Fruit fly (Drosophila melanogaster) whole organism, embryonic: ENCODE data around the gene CG8861.

Experiments used
- Abd-B ChIP-seq: fragments of 200-800 bp; sonication (Bioruptor generic); optimal IDR thresholded peaks from 2 replicates; lab custom pipeline; 2018; ENCODE audit warnings: missing biosample characterization, mild to moderate bottlenecking, missing genetic modification characterization, moderate library complexity
- Aef1 ChIP-seq: fragments of 200-800 bp; sonication (Bioruptor generic); IDR thresholded peaks from 3 replicates; pipeline ENCODE4 v1.3.6; 2022; ENCODE audit warnings: missing biosample characterization, missing genetic modification characterization
- CG10431 ChIP-seq: fragments of 200-800 bp; sonication (Bioruptor generic); optimal IDR thresholded peaks from 3 replicates; lab custom pipeline; 2018; ENCODE audit warnings: missing biosample characterization, mild to moderate bottlenecking, missing genetic modification characterization
- CG12299 ChIP-seq: fragments of 200-800 bp; sonication (Bioruptor generic); optimal IDR thresholded peaks from 2 replicates; lab custom pipeline; 2018; ENCODE audit warnings: missing biosample characterization, mild to moderate bottlenecking, missing genetic modification characterization
- CG13424 ChIP-seq: fragments of 200-800 bp; sonication (Bioruptor generic); optimal IDR thresholded peaks from 2 replicates; lab custom pipeline; 2019; ENCODE audit warnings: missing biosample characterization, mild to moderate bottlenecking, missing genetic modification characterization, moderate library complexity
- CG13894 ChIP-seq: fragments of 200-800 bp; sonication (Bioruptor generic); optimal IDR thresholded peaks from 3 replicates; lab custom pipeline; 2018; ENCODE audit warnings: missing biosample characterization, mild to moderate bottlenecking, missing genetic modification characterization, moderate library complexity
- CG14014 ChIP-seq: fragments of 200-800 bp; sonication (Bioruptor generic); IDR thresholded peaks from 2 replicates; pipeline ENCODE4 v1.3.6; 2022; ENCODE audit warnings: missing biosample characterization, missing genetic modification characterization
- CG15073 ChIP-seq: fragments of 200-800 bp; sonication (Bioruptor generic); optimal IDR thresholded peaks from 2 replicates; lab custom pipeline; 2016; ENCODE audit warnings: missing biosample characterization, missing genetic modification characterization
- CG15479 ChIP-seq: fragments of 200-800 bp; sonication (Bioruptor generic); optimal IDR thresholded peaks from 3 replicates; lab custom pipeline; 2019; ENCODE audit warnings: missing biosample characterization, mild to moderate bottlenecking, missing genetic modification characterization, moderate library complexity
- CG15601 ChIP-seq: fragments of 200-800 bp; sonication (Bioruptor generic); optimal IDR thresholded peaks from 3 replicates; lab custom pipeline; 2019; ENCODE audit warnings: missing biosample characterization, mild to moderate bottlenecking, missing genetic modification characterization, moderate library complexity
- CG1832 ChIP-seq: fragments of 200-800 bp; sonication (Bioruptor generic); optimal IDR thresholded peaks from 2 replicates; lab custom pipeline; 2017; ENCODE audit warnings: missing biosample characterization, mild to moderate bottlenecking, missing genetic modification characterization, inconsistent platforms
- CG2889 ChIP-seq: fragments of 200-800 bp; sonication (Bioruptor generic); IDR thresholded peaks from 3 replicates; pipeline ENCODE4 v1.3.6; 2022; ENCODE audit warnings: missing biosample characterization, missing genetic modification characterization
- CG5953 ChIP-seq: fragments of 200-800 bp; sonication (Bioruptor generic); IDR thresholded peaks from 2 replicates; pipeline ENCODE4 v1.3.6; 2022; ENCODE audit warnings: missing biosample characterization, missing genetic modification characterization
- CG6813 ChIP-seq: fragments of 200-800 bp; sonication (Bioruptor generic); optimal IDR thresholded peaks from 2 replicates; lab custom pipeline; 2017; ENCODE audit warnings: missing biosample characterization, missing genetic modification characterization, mild to moderate bottlenecking, moderate library complexity, missing genetic modification reagents
- CG7357 ChIP-seq: fragments of 200-800 bp; sonication (Bioruptor generic); IDR thresholded peaks from 3 replicates; pipeline ENCODE4 v1.3.6; 2022; ENCODE audit warnings: missing biosample characterization, missing genetic modification characterization
- CG7786 ChIP-seq: fragments of 200-800 bp; sonication (Bioruptor generic); optimal IDR thresholded peaks from 2 replicates; lab custom pipeline; 2016; ENCODE audit warnings: missing biosample characterization, missing genetic modification characterization
- D19B ChIP-seq: fragments of 200-800 bp; sonication (Bioruptor generic); optimal IDR thresholded peaks from 2 replicates; lab custom pipeline; 2017; ENCODE audit warnings: missing biosample characterization, mild to moderate bottlenecking, missing genetic modification characterization
- Dip3 ChIP-seq: fragments of 200-800 bp; sonication (Bioruptor generic); optimal IDR thresholded peaks from 3 replicates; lab custom pipeline; 2016; ENCODE audit warnings: missing biosample characterization, missing genetic modification characterization
- Dp ChIP-seq: fragments of 200-800 bp; sonication (Bioruptor generic); optimal IDR thresholded peaks from 2 replicates; lab custom pipeline; 2018; ENCODE audit warnings: missing biosample characterization, mild to moderate bottlenecking, missing genetic modification characterization, moderate library complexity
- Ets65A ChIP-seq: fragments of 200-800 bp; sonication (Bioruptor generic); peaks from one replicate; lab custom pipeline; 2016; ENCODE audit warnings: missing biosample characterization, missing genetic modification characterization
- Fer1 ChIP-seq: fragments of 200-800 bp; sonication (Bioruptor generic); optimal IDR thresholded peaks from 2 replicates; lab custom pipeline; 2017; ENCODE audit warnings: missing biosample characterization, mild to moderate bottlenecking, missing genetic modification characterization
- Gsc ChIP-seq: fragments of 200-800 bp; sonication (Bioruptor generic); IDR thresholded peaks from 2 replicates; pipeline ENCODE4 v1.3.6; 2022; ENCODE audit warnings: missing biosample characterization, missing genetic modification characterization
- H15 ChIP-seq: fragments of 200-800 bp; sonication (Bioruptor generic); IDR thresholded peaks from 3 replicates; pipeline ENCODE4 v1.3.6; 2022; ENCODE audit warnings: missing biosample characterization, missing genetic modification characterization
- Hey ChIP-seq: fragments of 200-800 bp; sonication (Bioruptor generic); optimal IDR thresholded peaks from 3 replicates; lab custom pipeline; 2018; ENCODE audit warnings: missing biosample characterization, mild to moderate bottlenecking, missing genetic modification characterization
- Hr39 ChIP-seq: fragments of >200 bp; optimal IDR thresholded peaks from 2 replicates; lab custom pipeline; 2017
- Jarid2 ChIP-seq: fragments of 200-800 bp; sonication (Bioruptor generic); optimal IDR thresholded peaks from 3 replicates; lab custom pipeline; 2017; ENCODE audit warnings: mild to moderate bottlenecking, missing biosample characterization, missing genetic modification reagents, missing genetic modification characterization
- Lim3 ChIP-seq: fragments of 200-800 bp; sonication (Bioruptor generic); IDR thresholded peaks from 2 replicates; pipeline ENCODE4 v1.3.6; 2022; ENCODE audit warnings: missing biosample characterization, missing genetic modification characterization
- Max ChIP-seq: fragments of 200-800 bp; sonication (Bioruptor generic); optimal IDR thresholded peaks from 2 replicates; lab custom pipeline; 2016; ENCODE audit warnings: missing biosample characterization, mild to moderate bottlenecking, missing genetic modification characterization
- Myb ChIP-seq: fragments of 200-800 bp; sonication (Bioruptor generic); optimal IDR thresholded peaks from 2 replicates; lab custom pipeline; 2016; ENCODE audit warnings: missing biosample characterization, missing genetic modification characterization
- Nf-YA ChIP-seq: fragments of 200-800 bp; sonication (Bioruptor generic); IDR thresholded peaks from 2 replicates; pipeline ENCODE4 v1.3.6; 2022; ENCODE audit warnings: missing biosample characterization, missing genetic modification characterization
- TFAM ChIP-seq: fragments of 200-800 bp; sonication (Bioruptor generic); optimal IDR thresholded peaks from 2 replicates; lab custom pipeline; 2017; ENCODE audit warnings: missing biosample characterization, missing genetic modification characterization, inconsistent platforms
- dimm ChIP-seq: fragments of 200-800 bp; sonication (Bioruptor generic); IDR thresholded peaks from 2 replicates; pipeline ENCODE4 v1.3.6; 2022; ENCODE audit warnings: missing biosample characterization, missing genetic modification characterization
- emc ChIP-seq: fragments of 200-800 bp; sonication (Bioruptor generic); optimal IDR thresholded peaks from 2 replicates; lab custom pipeline; 2016; ENCODE audit warnings: missing biosample characterization, missing genetic modification characterization
- fd102C ChIP-seq: fragments of 200-800 bp; sonication (Bioruptor generic); optimal IDR thresholded peaks from 2 replicates; lab custom pipeline; 2018; ENCODE audit warnings: missing biosample characterization, mild to moderate bottlenecking, missing genetic modification characterization, moderate library complexity
- fd64A ChIP-seq: fragments of 200-800 bp; sonication (Bioruptor generic); optimal IDR thresholded peaks from 3 replicates; lab custom pipeline; 2018; ENCODE audit warnings: missing biosample characterization, mild to moderate bottlenecking, missing genetic modification characterization
- fu2 ChIP-seq: fragments of 200-800 bp; sonication (Bioruptor generic); optimal IDR thresholded peaks from 2 replicates; lab custom pipeline; 2016; ENCODE audit warnings: missing biosample characterization, missing genetic modification characterization
- gfzf ChIP-seq: fragments of 200-800 bp; sonication (Bioruptor generic); optimal IDR thresholded peaks from 2 replicates; lab custom pipeline; 2016; ENCODE audit warnings: missing biosample characterization, mild to moderate bottlenecking, missing genetic modification characterization, moderate library complexity
- ham ChIP-seq: fragments of 200-800 bp; sonication (Bioruptor generic); IDR thresholded peaks from 2 replicates; pipeline ENCODE4 v1.3.6; 2022; ENCODE audit warnings: missing biosample characterization, missing genetic modification characterization
- hth ChIP-seq: fragments of >200 bp; optimal IDR thresholded peaks from 2 replicates; lab custom pipeline; 2017; ENCODE audit warnings: inconsistent platforms
- jigr1 ChIP-seq: fragments of 200-800 bp; sonication (Bioruptor generic); IDR thresholded peaks from 3 replicates; pipeline ENCODE4 v1.3.6; 2022; ENCODE audit warnings: missing biosample characterization, missing genetic modification characterization
- knrl ChIP-seq: fragments of 200-800 bp; sonication (Bioruptor generic); IDR thresholded peaks from 3 replicates; pipeline ENCODE4 v1.3.6; 2022; ENCODE audit warnings: missing biosample characterization, missing genetic modification characterization; ENCODE audit not compliant: partially characterized antibody
- nau ChIP-seq: fragments of 200-800 bp; sonication (Bioruptor generic); optimal IDR thresholded peaks from 3 replicates; lab custom pipeline; 2017; ENCODE audit warnings: missing biosample characterization, mild to moderate bottlenecking, missing genetic modification characterization, missing genetic modification reagents
- otp ChIP-seq: fragments of 200-800 bp; sonication (Bioruptor generic); IDR thresholded peaks from 3 replicates; pipeline ENCODE4, ENCODE4 v1.3.6; 2022; ENCODE audit warnings: missing biosample characterization, missing genetic modification characterization
- pfk ChIP-seq: fragments of 200-800 bp; sonication (Bioruptor generic); optimal IDR thresholded peaks from 2 replicates; lab custom pipeline; 2018; ENCODE audit warnings: missing biosample characterization, mild to moderate bottlenecking, missing genetic modification characterization, moderate library complexity
- prd ChIP-seq, 3 experiments: fragments of >200 bp in 2 of 3; fragments of 200-800 bp in 1 of 3; sonication (Bioruptor generic) in 1 of 3; optimal IDR thresholded peaks in 2 of 3; IDR thresholded peaks in 1 of 3; 2 replicates in 2 of 3; 3 replicates in 1 of 3; pipeline versions ENCODE4 v1.3.6 to Lab custom; 2017 to 2022; ENCODE audit warnings: missing biosample characterization in 1 of 3, missing genetic modification characterization in 1 of 3
- sens ChIP-seq: fragments of 200-800 bp; sonication (Bioruptor generic); peaks from one replicate; lab custom pipeline; 2016; ENCODE audit warnings: missing biosample characterization, missing genetic modification characterization
- ssp ChIP-seq: fragments of 200-800 bp; sonication (Bioruptor generic); IDR thresholded peaks from 2 replicates; pipeline ENCODE4 v1.3.6; 2022; ENCODE audit warnings: missing biosample characterization, missing genetic modification characterization
- tna ChIP-seq: fragments of 200-800 bp; sonication (Bioruptor generic); IDR thresholded peaks from 2 replicates; pipeline ENCODE4 v1.3.6; 2022; ENCODE audit warnings: missing biosample characterization, missing genetic modification characterization; ENCODE audit not compliant: partially characterized antibody
- usp ChIP-seq: fragments of >200 bp; optimal IDR thresholded peaks from 2 replicates; lab custom pipeline; 2017; ENCODE audit warnings: missing biosample characterization, missing genetic modification characterization
- wor ChIP-seq: fragments of 200-800 bp; sonication (Bioruptor generic); IDR thresholded peaks from 2 replicates; pipeline ENCODE4 v1.3.6; 2022; ENCODE audit warnings: missing biosample characterization, missing genetic modification characterization

CG8861 gene

dm6 chr3R:9339176-9340075, 11.1 kb upstream of the CG8861 start (continued):
- TF ChIP-seq CG10431 (GFP tag; lab: Kevin White, UChicago), result no peak
- no peak for TF ChIP-seq tna (GFP tag; lab: Robert Waterston, UW)
- no peak for TF ChIP-seq ham (GFP tag; lab: Robert Waterston, UW)
- TF ChIP-seq CG6813 (GFP tag; lab: Kevin White, UChicago), result no peak
- TF ChIP-seq Lim3 (GFP tag; lab: Robert Waterston, UW), result no peak
- TF ChIP-seq Nf-YA (GFP tag; lab: Robert Waterston, UW), result no peak
- TF ChIP-seq CG2889 (GFP tag; lab: Robert Waterston, UW), result no peak
- peak; percentile 10 for TF ChIP-seq Myb (GFP tag; lab: Kevin White, UChicago)
- TF ChIP-seq D19B, result peak; percentile 34
- TF ChIP-seq prd (optimal IDR thresholded peaks at IDR 0.05; lab: Kevin White, UChicago), result no peak
- TF ChIP-seq prd (GFP tag; IDR thresholded peaks at IDR 0.05; lab: Robert Waterston, UW), result peak; percentile 30; the same call in 1 of the 3 replicates
- peak; percentile 74 for TF ChIP-seq CG15601 (tag; lab: Kevin White, UChicago)
- no peak; the same call in 1 of the 2 replicates for TF ChIP-seq ssp (GFP tag; lab: Robert Waterston, UW)
- no peak for TF ChIP-seq CG14014
- no peak for TF ChIP-seq CG15073
- TF ChIP-seq CG7357 (GFP tag; lab: Robert Waterston, UW), result no peak
- TF ChIP-seq Hr39, result no peak
- no peak for TF ChIP-seq nau (GFP tag; lab: Kevin White, UChicago)
- no peak for TF ChIP-seq gfzf
- TF ChIP-seq fd102C (GFP tag; lab: Kevin White, UChicago), result no peak
- TF ChIP-seq Dp (GFP tag; lab: Kevin White, UChicago), result no peak
- TF ChIP-seq CG13424 (tag; lab: Kevin White, UChicago), result peak; percentile 63
- TF ChIP-seq CG15479 (GFP tag; lab: Kevin White, UChicago), result no peak
- TF ChIP-seq otp, result peak; percentile 21; the same call in 2 of the 3 replicates
- no peak for TF ChIP-seq Max (GFP tag; lab: Kevin White, UChicago)
- no peak for TF ChIP-seq knrl (GFP tag; lab: Robert Waterston, UW)
- no peak for TF ChIP-seq Dip3 (GFP tag; lab: Kevin White, UChicago)
- no peak for TF ChIP-seq CG1832 (GFP tag; lab: Kevin White, UChicago)
- TF ChIP-seq CG13894, result no peak
- TF ChIP-seq CG7786 (GFP tag; lab: Kevin White, UChicago), result no peak
- no peak for TF ChIP-seq TFAM (GFP tag; lab: Kevin White, UChicago)
- no peak for TF ChIP-seq Gsc
- TF ChIP-seq wor, result no peak
- TF ChIP-seq Jarid2 (GFP tag; lab: Kevin White, UChicago), result no peak
- 0 out of 3 replicates have a peak, but pooled peaks have one; percentile 16 for TF ChIP-seq Aef1 (GFP tag; lab: Robert Waterston, UW)
- TF ChIP-seq fd64A, result peak; percentile 7
- no peak for TF ChIP-seq fu2 (GFP tag; lab: Kevin White, UChicago)
- TF ChIP-seq hth, result no peak
- no peak for TF ChIP-seq H15 (GFP tag; lab: Robert Waterston, UW)
- TF ChIP-seq Fer1 (GFP tag; lab: Kevin White, UChicago), result peak; percentile 23
- TF ChIP-seq pfk (GFP tag; lab: Kevin White, UChicago), result peak; percentile 46
- TF ChIP-seq CG5953 (GFP tag; lab: Robert Waterston, UW), result no peak
- TF ChIP-seq CG12299 (tag; lab: Kevin White, UChicago), result peak; percentile 13
- no peak for TF ChIP-seq Hey (tag; lab: Kevin White, UChicago)
- TF ChIP-seq usp (GFP tag; lab: Kevin White, UChicago), result no peak
- TF ChIP-seq emc (GFP tag; lab: Kevin White, UChicago), result no peak
- peak; percentile 98 for TF ChIP-seq sens (GFP tag; lab: Kevin White, UChicago)
- no peak for TF ChIP-seq jigr1
- TF ChIP-seq dimm (GFP tag; lab: Robert Waterston, UW), result no peak; the same call in 1 of the 2 replicates
- TF ChIP-seq Ets65A (GFP tag; lab: Kevin White, UChicago), result no peak
- no peak for TF ChIP-seq Abd-B (GFP tag; lab: Kevin White, UChicago)
